Worm (Caenorhabditis elegans) whole organism, L2 larva: ENCODE data around the gene glb-2.

Experiments used
- lin-13 ChIP-seq: fragments of 150-350 bp; optimal IDR thresholded peaks from 2 replicates; lab custom pipeline; 2014; ENCODE audit warnings: missing biosample characterization, missing genetic modification reagents, missing genetic modification characterization
- nhr-11 ChIP-seq: fragments of 150-350 bp; optimal IDR thresholded peaks from 2 replicates; lab custom pipeline; 2014; ENCODE audit warnings: missing biosample characterization, missing genetic modification characterization

DNA sequence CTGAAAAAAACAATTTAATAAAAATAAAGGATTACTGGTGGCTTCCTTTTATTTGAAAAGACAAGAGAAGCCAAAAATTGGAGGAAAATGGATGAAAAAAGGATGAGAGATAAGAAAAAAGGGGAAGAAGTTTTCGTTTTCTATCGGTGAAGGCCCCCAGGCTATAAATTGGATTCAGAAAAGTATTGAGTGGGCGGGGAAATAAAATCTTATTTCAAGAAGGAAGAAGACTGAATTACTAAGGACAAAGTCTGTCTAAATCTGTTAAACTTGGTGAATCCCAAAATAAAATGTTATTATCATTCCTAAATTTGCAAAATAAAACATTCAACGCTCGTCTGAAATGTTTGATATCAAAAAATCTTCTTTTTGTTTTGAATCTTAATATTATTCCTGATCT lies 40.9 kb downstream of the glb-2 start:
- TF ChIP-seq nhr-11 (tag; lab: Kevin White, UChicago) (no peak), lin-13 (GFP tag; lab: Kevin White, UChicago) (no peak)
